Fruit fly (Drosophila melanogaster) whole organism, embryonic: ENCODE data around the gene CG6295.

ENCODE experiments used
- ATbp ChIP-seq: fragments of 200-800 bp; sonication (Bioruptor generic); optimal IDR thresholded peaks from 2 replicates; lab custom pipeline; 2017; ENCODE audit warnings: missing biosample characterization, mild to moderate bottlenecking, missing genetic modification characterization, missing genetic modification reagents
- B-H2 ChIP-seq: fragments of 200-800 bp; sonication (Bioruptor generic); optimal IDR thresholded peaks from 2 replicates; lab custom pipeline; 2018; ENCODE audit warnings: missing biosample characterization, mild to moderate bottlenecking, missing genetic modification characterization
- CG10267 ChIP-seq: fragments of 200-800 bp; sonication (Bioruptor generic); optimal IDR thresholded peaks from 2 replicates; lab custom pipeline; 2018; ENCODE audit warnings: missing biosample characterization, mild to moderate bottlenecking, missing genetic modification characterization, moderate library complexity
- CG10431 ChIP-seq: fragments of 200-800 bp; sonication (Bioruptor generic); optimal IDR thresholded peaks from 3 replicates; lab custom pipeline; 2018; ENCODE audit warnings: missing biosample characterization, mild to moderate bottlenecking, missing genetic modification characterization
- CG11560 ChIP-seq: fragments of 200-800 bp; sonication (Bioruptor generic); IDR thresholded peaks from 3 replicates; pipeline ENCODE4 v1.3.6; 2022; ENCODE audit warnings: missing biosample characterization, missing genetic modification characterization
- CG12104 ChIP-seq: fragments of 200-800 bp; sonication (Bioruptor generic); optimal IDR thresholded peaks from 3 replicates; lab custom pipeline; 2016; ENCODE audit warnings: missing biosample characterization, missing genetic modification characterization
- CG12299 ChIP-seq: fragments of 200-800 bp; sonication (Bioruptor generic); optimal IDR thresholded peaks from 2 replicates; lab custom pipeline; 2018; ENCODE audit warnings: missing biosample characterization, mild to moderate bottlenecking, missing genetic modification characterization
- CG14014 ChIP-seq: fragments of 200-800 bp; sonication (Bioruptor generic); IDR thresholded peaks from 2 replicates; pipeline ENCODE4 v1.3.6; 2022; ENCODE audit warnings: missing biosample characterization, missing genetic modification characterization
- CG15514 ChIP-seq: fragments of 200-800 bp; sonication (Bioruptor generic); optimal IDR thresholded peaks from 3 replicates; lab custom pipeline; 2017; ENCODE audit warnings: missing biosample characterization, missing genetic modification characterization, mild to moderate bottlenecking, moderate library complexity, missing genetic modification reagents
- CG15696 ChIP-seq: fragments of 200-800 bp; sonication (Bioruptor generic); optimal IDR thresholded peaks from 2 replicates; lab custom pipeline; 2019; ENCODE audit warnings: missing biosample characterization, mild to moderate bottlenecking, missing genetic modification characterization, moderate library complexity
- CG17328 ChIP-seq: fragments of 200-800 bp; sonication (Bioruptor generic); IDR thresholded peaks from 2 replicates; pipeline ENCODE4 v1.3.6; 2022; ENCODE audit warnings: missing biosample characterization, missing genetic modification characterization
- CG17568 ChIP-seq: fragments of 200-800 bp; sonication (Bioruptor generic); optimal IDR thresholded peaks from 2 replicates; lab custom pipeline; 2018; ENCODE audit warnings: missing biosample characterization, mild to moderate bottlenecking, missing genetic modification characterization, moderate library complexity
- CG2129 ChIP-seq: fragments of 200-800 bp; sonication (Bioruptor generic); IDR thresholded peaks from 2 replicates; pipeline ENCODE4 v1.3.6; 2022; ENCODE audit warnings: missing biosample characterization, missing genetic modification characterization; ENCODE audit not compliant: partially characterized antibody
- CG2712 ChIP-seq: fragments of 200-800 bp; optimal IDR thresholded peaks from 3 replicates; lab custom pipeline; 2019; ENCODE audit warnings: missing biosample characterization, mild to moderate bottlenecking, missing genetic modification characterization, moderate library complexity
- CG3065 ChIP-seq: fragments of 200-800 bp; sonication (Bioruptor generic); optimal IDR thresholded peaks from 2 replicates; lab custom pipeline; 2016; ENCODE audit warnings: missing biosample characterization, missing genetic modification characterization
- CG3281 ChIP-seq: fragments of 200-800 bp; sonication (Bioruptor generic); optimal IDR thresholded peaks from 3 replicates; lab custom pipeline; 2017; ENCODE audit warnings: missing biosample characterization, mild to moderate bottlenecking, missing genetic modification characterization
- CG3726 ChIP-seq: fragments of 200-800 bp; sonication (Bioruptor generic); IDR thresholded peaks from 3 replicates; pipeline ENCODE4, ENCODE4 v1.3.6; 2022; ENCODE audit warnings: missing biosample characterization, missing genetic modification characterization
- CG6683 ChIP-seq: fragments of 200-800 bp; sonication (Bioruptor generic); optimal IDR thresholded peaks from 2 replicates; lab custom pipeline; 2017; ENCODE audit warnings: missing biosample characterization, mild to moderate bottlenecking, missing genetic modification characterization, missing genetic modification reagents
- CG9876 ChIP-seq: fragments of 200-800 bp; sonication (Bioruptor generic); optimal IDR thresholded peaks from 2 replicates; lab custom pipeline; 2016; ENCODE audit warnings: missing biosample characterization, missing genetic modification characterization
- CHES-1-like ChIP-seq: fragments of 200-800 bp; sonication (Bioruptor generic); optimal IDR thresholded peaks from 2 replicates; lab custom pipeline; 2016; ENCODE audit warnings: missing biosample characterization, missing genetic modification characterization
- Chrac-16 ChIP-seq: fragments of 200-800 bp; sonication (Bioruptor generic); optimal IDR thresholded peaks from 3 replicates; lab custom pipeline; 2016; ENCODE audit warnings: missing biosample characterization, missing genetic modification characterization
- CkIIα-i1 ChIP-seq: fragments of 200-800 bp; sonication (Bioruptor generic); IDR thresholded peaks from 2 replicates; pipeline ENCODE4 v1.3.6; 2022; ENCODE audit warnings: missing biosample characterization, missing genetic modification characterization
- Dfd ChIP-seq, 2 experiments: fragments of >200 bp; optimal IDR thresholded peaks; 2 replicates each; lab custom pipeline; 2017; ENCODE audit warnings: missing biosample characterization in 2 of 2, missing genetic modification characterization in 2 of 2
- Dip2 ChIP-seq: fragments of 200-800 bp; sonication (Bioruptor generic); IDR thresholded peaks from 2 replicates; pipeline ENCODE4 v1.3.6; 2022; ENCODE audit warnings: missing biosample characterization, missing genetic modification characterization
- Dll ChIP-seq: fragments of 200-800 bp; sonication (Bioruptor generic); IDR thresholded peaks from 4 replicates; pipeline ENCODE4 v1.3.6; 2022; ENCODE audit warnings: missing biosample characterization, missing genetic modification characterization; ENCODE audit not compliant: partially characterized antibody
- E2f1 ChIP-seq: fragments of 200-800 bp; sonication (Bioruptor generic); IDR thresholded peaks from 2 replicates; pipeline ENCODE4 v1.3.6; 2022; ENCODE audit warnings: missing biosample characterization, missing genetic modification characterization
- H15 ChIP-seq: fragments of 200-800 bp; sonication (Bioruptor generic); IDR thresholded peaks from 3 replicates; pipeline ENCODE4 v1.3.6; 2022; ENCODE audit warnings: missing biosample characterization, missing genetic modification characterization
- Kr ChIP-seq: fragments of 200-800 bp; sonication (Bioruptor generic); optimal IDR thresholded peaks from 2 replicates; lab custom pipeline; 2017; ENCODE audit warnings: missing biosample characterization, mild to moderate bottlenecking, missing genetic modification characterization
- Lhr ChIP-seq: fragments of 200-800 bp; sonication (Bioruptor generic); optimal IDR thresholded peaks from 3 replicates; lab custom pipeline; 2017; ENCODE audit warnings: mild to moderate bottlenecking, missing biosample characterization, missing genetic modification reagents, missing genetic modification characterization
- MTF-1 ChIP-seq: fragments of 200-800 bp; sonication (Bioruptor generic); optimal IDR thresholded peaks from 2 replicates; lab custom pipeline; 2018; ENCODE audit warnings: missing biosample characterization, mild to moderate bottlenecking, missing genetic modification characterization, borderline replicate concordance
- Med ChIP-seq: fragments of 200-800 bp; sonication (Bioruptor generic); peaks from one replicate; lab custom pipeline; 2016; ENCODE audit warnings: missing biosample characterization, missing genetic modification characterization, mild to moderate bottlenecking, inconsistent platforms, moderate library complexity
- Nf-YC ChIP-seq: fragments of 200-800 bp; optimal IDR thresholded peaks from 3 replicates; lab custom pipeline; 2019; ENCODE audit warnings: missing biosample characterization, mild to moderate bottlenecking, missing genetic modification characterization, moderate library complexity
- Opbp ChIP-seq: fragments of 200-800 bp; sonication (Bioruptor generic); IDR thresholded peaks from 3 replicates; pipeline ENCODE4 v1.3.6; 2022; ENCODE audit warnings: missing biosample characterization, missing genetic modification characterization; ENCODE audit not compliant: partially characterized antibody
- Ptx1 ChIP-seq: fragments of 200-800 bp; sonication (Bioruptor generic); IDR thresholded peaks from 2 replicates; pipeline ENCODE4 v1.3.6; 2022; ENCODE audit warnings: missing biosample characterization, missing genetic modification characterization
- Sin3A ChIP-seq: fragments of >200 bp; optimal IDR thresholded peaks from 2 replicates; lab custom pipeline; 2018
- YL-1 ChIP-seq: fragments of 200-800 bp; sonication (Bioruptor generic); optimal IDR thresholded peaks from 3 replicates; lab custom pipeline; 2017; ENCODE audit warnings: missing biosample characterization, mild to moderate bottlenecking, missing genetic modification characterization
- bowl ChIP-seq: fragments of 200-800 bp; sonication (Bioruptor generic); IDR thresholded peaks from 2 replicates; pipeline ENCODE4 v1.3.6; 2022; ENCODE audit warnings: missing biosample characterization, missing genetic modification characterization
- corto ChIP-seq: fragments of 200-800 bp; sonication (Bioruptor generic); optimal IDR thresholded peaks from 2 replicates; lab custom pipeline; 2016; ENCODE audit warnings: missing biosample characterization, mild to moderate bottlenecking, missing genetic modification characterization, moderate library complexity
- crol ChIP-seq: fragments of 200-800 bp; sonication (Bioruptor generic); IDR thresholded peaks from 2 replicates; pipeline ENCODE4 v1.3.6; 2022; ENCODE audit warnings: missing biosample characterization, missing genetic modification characterization
- da ChIP-seq: fragments of 200-800 bp; sonication (Bioruptor generic); optimal IDR thresholded peaks from 2 replicates; lab custom pipeline; 2016; ENCODE audit warnings: missing biosample characterization, missing genetic modification characterization
- dpn ChIP-seq, 2 experiments: fragments of 200-800 bp; sonication (Bioruptor generic); optimal IDR thresholded peaks; 3 replicates each; lab custom pipeline; 2016; ENCODE audit warnings: missing biosample characterization in 2 of 2, missing genetic modification characterization in 2 of 2
- h ChIP-seq: fragments of >200 bp; optimal IDR thresholded peaks from 2 replicates; lab custom pipeline; 2017
- hkb ChIP-seq, 2 experiments: fragments of 200-800 bp in 1 of 2; fragments of >200 bp in 1 of 2; sonication (Bioruptor generic) in 1 of 2; IDR thresholded peaks in 1 of 2; optimal IDR thresholded peaks in 1 of 2; 2 replicates each; pipeline versions ENCODE4 v1.3.6 to Lab custom; 2017 to 2022; ENCODE audit warnings: missing biosample characterization in 1 of 2, missing genetic modification characterization in 1 of 2
- lbe ChIP-seq: fragments of 200-800 bp; sonication (Bioruptor generic); optimal IDR thresholded peaks from 2 replicates; lab custom pipeline; 2016; ENCODE audit warnings: missing biosample characterization, mild to moderate bottlenecking, missing genetic modification characterization
- lov ChIP-seq, 2 experiments: fragments of 200-800 bp in 1 of 2; fragments of >200 bp in 1 of 2; sonication (Bioruptor generic) in 1 of 2; IDR thresholded peaks in 1 of 2; optimal IDR thresholded peaks in 1 of 2; 2 replicates in 1 of 2; 3 replicates in 1 of 2; pipeline versions ENCODE4 v1.3.6 to Lab custom; 2017 to 2022; ENCODE audit warnings: missing biosample characterization in 1 of 2, missing genetic modification characterization in 1 of 2
- pb ChIP-seq: fragments of 200-800 bp; sonication (Bioruptor generic); optimal IDR thresholded peaks from 3 replicates; lab custom pipeline; 2016; ENCODE audit warnings: missing biosample characterization, missing genetic modification characterization
- peb ChIP-seq: fragments of 200-800 bp; sonication (Bioruptor generic); IDR thresholded peaks from 2 replicates; pipeline ENCODE4 v1.3.6; 2022; ENCODE audit warnings: missing biosample characterization, missing genetic modification characterization
- salm ChIP-seq: fragments of 200-800 bp; sonication (Bioruptor generic); optimal IDR thresholded peaks from 2 replicates; lab custom pipeline; 2018; ENCODE audit warnings: missing biosample characterization, mild to moderate bottlenecking, missing genetic modification characterization
- ssp ChIP-seq: fragments of 200-800 bp; sonication (Bioruptor generic); IDR thresholded peaks from 2 replicates; pipeline ENCODE4 v1.3.6; 2022; ENCODE audit warnings: missing biosample characterization, missing genetic modification characterization
- unc-4 ChIP-seq: fragments of 200-800 bp; sonication (Bioruptor generic); IDR thresholded peaks from 2 replicates; pipeline ENCODE4 v1.3.6; 2022; ENCODE audit warnings: missing biosample characterization, missing genetic modification characterization; ENCODE audit not compliant: partially characterized antibody

Gene CG6295

DNA sequence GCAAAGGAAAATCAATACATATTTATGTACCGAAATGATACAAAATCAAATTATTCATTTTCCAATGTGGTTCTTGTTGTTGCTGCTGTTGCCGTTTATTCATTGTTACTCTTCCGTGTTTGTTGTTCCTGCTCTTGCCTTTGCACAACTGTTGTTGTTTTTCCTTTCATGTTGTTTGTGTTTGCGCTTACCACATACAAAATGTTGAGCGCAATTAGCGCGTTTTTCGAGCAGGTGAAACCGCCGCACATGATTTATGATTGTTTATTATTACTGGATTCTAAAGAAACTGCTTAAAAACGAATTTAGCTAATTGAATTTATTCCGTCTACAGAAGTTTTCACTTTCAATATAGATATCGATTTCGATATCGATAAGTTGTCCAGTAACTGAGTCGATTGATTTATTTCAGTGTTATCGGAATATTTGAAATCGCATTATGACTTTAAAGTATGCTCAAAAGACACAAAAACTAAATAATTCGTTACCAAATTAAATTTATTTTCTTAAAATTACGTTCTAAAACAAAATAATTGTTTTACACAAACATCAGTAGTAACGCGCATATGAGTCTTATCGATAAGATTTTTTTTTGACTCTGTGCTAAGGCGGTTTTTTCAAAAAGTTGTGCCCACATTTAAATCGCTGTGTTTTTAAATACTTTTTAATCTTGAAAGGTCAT lies 42.3 kb downstream of the CG6295 start, which contains the start of gene Tsp97E (continued):
- TF ChIP-seq CG2712 (tag; lab: Kevin White, UChicago): peak; percentile 49
- no peak for TF ChIP-seq bowl (GFP tag; lab: Robert Waterston, UW)
- peak; percentile 50 for TF ChIP-seq CG10267 (tag; lab: Kevin White, UChicago)
- peak; percentile 23 for TF ChIP-seq CG10431
- no peak for TF ChIP-seq MTF-1 (GFP tag; lab: Kevin White, UChicago)
- peak; percentile 38 for TF ChIP-seq Nf-YC (tag; lab: Kevin White, UChicago)
- TF ChIP-seq Dip2 (GFP tag; lab: Robert Waterston, UW): no peak
- no peak for TF ChIP-seq CHES-1-like (GFP tag; lab: Kevin White, UChicago)
- TF ChIP-seq peb (GFP tag; lab: Robert Waterston, UW): no peak
- TF ChIP-seq lov (optimal IDR thresholded peaks at IDR 0.05; lab: Kevin White, UChicago): no peak
- TF ChIP-seq lov (GFP tag; IDR thresholded peaks at IDR 0.05; lab: Robert Waterston, UW): no peak
- no peak for TF ChIP-seq lbe (GFP tag; lab: Kevin White, UChicago)
- no peak for TF ChIP-seq YL-1 (GFP tag; lab: Kevin White, UChicago)
- TF ChIP-seq CG15514 (GFP tag; lab: Kevin White, UChicago): peak; percentile 87
- TF ChIP-seq Chrac-16 (GFP tag; lab: Kevin White, UChicago): no peak
- no peak for TF ChIP-seq CG3281 (GFP tag; lab: Kevin White, UChicago)
- TF ChIP-seq hkb (optimal IDR thresholded peaks at IDR 0.05; lab: Kevin White, UChicago): no peak
- no peak for TF ChIP-seq hkb (GFP tag; IDR thresholded peaks at IDR 0.05; lab: Robert Waterston, UW)
- TF ChIP-seq H15 (GFP tag; lab: Robert Waterston, UW): no peak
- TF ChIP-seq Kr (GFP tag; lab: Kevin White, UChicago): no peak
- TF ChIP-seq Opbp: 0 out of 3 replicates have a peak, but pooled peaks have one; percentile 32
- no peak for TF ChIP-seq CG3065
- no peak for TF ChIP-seq crol (GFP tag; lab: Robert Waterston, UW)
- TF ChIP-seq CG15696: no peak
- peak; percentile 87 for TF ChIP-seq Dll
- no peak for TF ChIP-seq ssp
- TF ChIP-seq E2f1: no peak
- no peak for TF ChIP-seq CG12299 (tag; lab: Kevin White, UChicago)
- no peak for TF ChIP-seq CG17328 (GFP tag; lab: Robert Waterston, UW)
- TF ChIP-seq CG11560 (tag; lab: Robert Waterston, UW): no peak
- no peak for TF ChIP-seq CG9876 (GFP tag; lab: Kevin White, UChicago)
- no peak for TF ChIP-seq CG14014 (GFP tag; lab: Robert Waterston, UW)
- no peak for TF ChIP-seq dpn (GFP tag; optimal IDR thresholded peaks at IDR 0.05; lab: Kevin White, UChicago)
- TF ChIP-seq salm (tag; lab: Kevin White, UChicago): no peak
- TF ChIP-seq Med (GFP tag; lab: Kevin White, UChicago): peak; percentile 22
- no peak for TF ChIP-seq ATbp (GFP tag; lab: Kevin White, UChicago)
- TF ChIP-seq pb (GFP tag; lab: Kevin White, UChicago): no peak
- TF ChIP-seq da (GFP tag; lab: Kevin White, UChicago): no peak
- no peak for TF ChIP-seq Ptx1 (GFP tag; lab: Robert Waterston, UW)
- no peak for TF ChIP-seq CG6683 (GFP tag; lab: Kevin White, UChicago)
- TF ChIP-seq B-H2 (GFP tag; lab: Kevin White, UChicago): no peak
- peak; percentile 44 for TF ChIP-seq CG17568
- TF ChIP-seq CkIIα-i1 (GFP tag; lab: Robert Waterston, UW): no peak
- TF ChIP-seq Lhr (GFP tag; lab: Kevin White, UChicago): no peak
- TF ChIP-seq CG2129: peak; percentile 48
- no peak for TF ChIP-seq h (lab: Kevin White, UChicago)
- no peak for TF ChIP-seq Dfd (GFP tag; optimal IDR thresholded peaks at IDR 0.05; lab: Kevin White, UChicago)
- no peak for TF ChIP-seq CG12104 (GFP tag; lab: Kevin White, UChicago)
- no peak for TF ChIP-seq corto (GFP tag; lab: Kevin White, UChicago)
- no peak for TF ChIP-seq Sin3A (lab: Kevin White, UChicago)
- TF ChIP-seq CG3726 (GFP tag; lab: Robert Waterston, UW): no peak
- TF ChIP-seq unc-4 (GFP tag; lab: Robert Waterston, UW): peak; percentile 75
